Fruit fly (Drosophila melanogaster) Kc167 (cell line): ENCODE measurements around the gene Hsp70Aa.

Experiments
- Myc ChIP-seq: fragments of >200 bp; optimal IDR thresholded peaks from 2 replicates; lab custom pipeline; 2017; ENCODE audit warnings: missing external identifiers
- Sin3A ChIP-seq: fragments of >200 bp; optimal IDR thresholded peaks from 2 replicates; lab custom pipeline; 2018; ENCODE audit warnings: missing external identifiers
- h ChIP-seq: fragments of >200 bp; optimal IDR thresholded peaks from 3 replicates; lab custom pipeline; 2018; ENCODE audit warnings: missing external identifiers
- insv ChIP-seq: fragments of >200 bp; optimal IDR thresholded peaks from 3 replicates; lab custom pipeline; 2018; ENCODE audit warnings: missing external identifiers
- psq ChIP-seq: fragments of >200 bp; optimal IDR thresholded peaks from 2 replicates; lab custom pipeline; 2017; ENCODE audit warnings: missing external identifiers
- ttk ChIP-seq: sonication (Bioruptor generic); optimal IDR thresholded peaks from 2 replicates; lab custom pipeline; 2017; ENCODE audit warnings: missing external identifiers

DNA sequence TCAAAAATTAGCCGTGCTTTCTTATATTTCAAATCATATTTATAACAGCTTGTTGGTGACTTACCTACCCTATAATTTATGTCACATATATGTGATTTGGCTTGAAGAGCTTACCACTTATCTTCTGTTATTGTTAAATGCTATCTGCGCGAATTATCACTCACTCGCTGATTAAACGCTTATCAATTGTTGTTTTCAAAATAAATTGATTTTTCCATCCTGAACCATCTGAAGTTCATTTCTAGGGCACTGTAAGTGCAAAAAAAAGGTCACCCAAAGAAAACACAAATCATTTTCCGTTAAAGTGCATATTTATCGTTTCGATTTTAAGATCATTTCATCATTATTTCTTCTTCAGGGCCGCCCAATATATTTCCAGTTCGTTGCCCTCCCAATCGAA lies 21.9 kb upstream of the Hsp70Aa start:
- TF ChIP-seq Myc (lab: Kevin White, UChicago) = no peak
- TF ChIP-seq psq (lab: Kevin White, UChicago) = no peak
- TF ChIP-seq h = no peak
- TF ChIP-seq Sin3A (lab: Kevin White, UChicago) = no peak
- no peak for TF ChIP-seq ttk (lab: Kevin White, UChicago)
- TF ChIP-seq insv (lab: Kevin White, UChicago) = no peak
